Worm (Caenorhabditis elegans) whole organism, L3 larva: ENCODE measurements around the gene F38E9.6.

ENCODE experiments used
- elt-2 ChIP-seq: sonication (generic microtip); optimal IDR thresholded peaks from 2 replicates; lab custom pipeline; 2016; ENCODE audit warnings: missing genetic modification reagents, mild to moderate bottlenecking, missing genetic modification characterization, missing compliant biosample characterization
- fos-1 ChIP-seq: fragments of 150-350 bp; optimal IDR thresholded peaks from 2 replicates; lab custom pipeline; 2014; ENCODE audit warnings: missing biosample characterization, missing genetic modification characterization
- mdl-1 ChIP-seq: fragments of 150-350 bp; optimal IDR thresholded peaks from 2 replicates; lab custom pipeline; 2014; ENCODE audit warnings: missing biosample characterization, missing genetic modification characterization
- nhr-28 ChIP-seq: fragments of 150-350 bp; optimal IDR thresholded peaks from 2 replicates; lab custom pipeline; 2014; ENCODE audit warnings: missing biosample characterization, missing genetic modification characterization
- nhr-76 ChIP-seq: fragments of 150-350 bp; sonication (generic microtip); optimal IDR thresholded peaks from 5 replicates; lab custom pipeline; 2014; ENCODE audit warnings: missing biosample characterization, missing genetic modification characterization
- nhr-77 ChIP-seq: fragments of 150-350 bp; optimal IDR thresholded peaks from 2 replicates; lab custom pipeline; 2014; ENCODE audit warnings: missing biosample characterization, missing genetic modification characterization
- pqm-1 ChIP-seq: fragments of 150-350 bp; optimal IDR thresholded peaks from 2 replicates; lab custom pipeline; 2017; ENCODE audit warnings: missing biosample characterization, missing genetic modification characterization, inconsistent platforms

- no peak for TF ChIP-seq fos-1
- no peak for TF ChIP-seq nhr-77 (tag; lab: Kevin White, UChicago)
- no peak for TF ChIP-seq mdl-1
- TF ChIP-seq nhr-28: no peak
- TF ChIP-seq nhr-76 (tag; lab: Kevin White, UChicago): no peak
- TF ChIP-seq elt-2 (tag; lab: Kevin White, UChicago): no peak
- TF ChIP-seq pqm-1: no peak
Observed at ce11 chrX:16402303-16402702, 29.9 kb upstream of the F38E9.6 start.
